Worm (Caenorhabditis elegans) whole organism, L2 larva: Measurements from ENCODE around the gene T12E12.6.
A peak's percentile ranks its signal among the peaks of the same experiment; 100 is the strongest.

Experiments
- C34F6.9 ChIP-seq: fragments of 150-350 bp; optimal IDR thresholded peaks from 2 replicates; lab custom pipeline; 2014; ENCODE audit warnings: missing biosample characterization, missing genetic modification characterization
- F13H6.1 ChIP-seq: sonication (generic microtip); optimal IDR thresholded peaks from 2 replicates; lab custom pipeline; 2016; ENCODE audit warnings: missing genetic modification characterization, missing compliant biosample characterization
- R02D3.7 ChIP-seq: fragments of 150-350 bp; optimal IDR thresholded peaks from 2 replicates; lab custom pipeline; 2014; ENCODE audit warnings: missing biosample characterization, missing genetic modification characterization
- Y55F3AM.14 ChIP-seq: fragments of 200-800 bp; sonication (Bioruptor generic); optimal IDR thresholded peaks from 2 replicates; lab custom pipeline; 2018; ENCODE audit warnings: mild to moderate bottlenecking, missing genetic modification characterization, missing compliant biosample characterization
- ZK546.5 ChIP-seq: sonication (generic microtip); optimal IDR thresholded peaks from 2 replicates; lab custom pipeline; 2017; ENCODE audit warnings: missing biosample characterization, missing genetic modification characterization
- alr-1 ChIP-seq: fragments of 150-350 bp; optimal IDR thresholded peaks from 2 replicates; lab custom pipeline; 2014; ENCODE audit warnings: missing biosample characterization, missing genetic modification characterization
- aly-2 ChIP-seq: fragments of 150-350 bp; optimal IDR thresholded peaks from 2 replicates; lab custom pipeline; 2014; ENCODE audit warnings: missing biosample characterization, missing genetic modification characterization
- ama-1 ChIP-seq: fragments of 150-350 bp; optimal IDR thresholded peaks from 2 replicates; lab custom pipeline; 2018; ENCODE audit warnings: inconsistent platforms
- blmp-1 ChIP-seq: sonication (generic microtip); optimal IDR thresholded peaks from 2 replicates; lab custom pipeline; 2017; ENCODE audit warnings: missing genetic modification characterization, mild to moderate bottlenecking, missing compliant biosample characterization, antibody characterized with exemption, moderate library complexity; ENCODE audit not compliant: insufficient read depth
- ceh-16 ChIP-seq: fragments of 150-350 bp; optimal IDR thresholded peaks from 2 replicates; lab custom pipeline; 2014; ENCODE audit warnings: missing biosample characterization, missing genetic modification characterization
- ceh-82 ChIP-seq: fragments of 150-350 bp; optimal IDR thresholded peaks from 2 replicates; lab custom pipeline; 2014; ENCODE audit warnings: missing biosample characterization, missing genetic modification characterization
- crh-2 ChIP-seq: sonication (generic microtip); optimal IDR thresholded peaks from 2 replicates; lab custom pipeline; 2017; ENCODE audit warnings: missing biosample characterization, missing genetic modification characterization
- dmd-4 ChIP-seq: sonication (generic microtip); optimal IDR thresholded peaks from 2 replicates; lab custom pipeline; 2017; ENCODE audit warnings: missing biosample characterization, missing genetic modification characterization
- egl-27 ChIP-seq: sonication (generic microtip); optimal IDR thresholded peaks from 3 replicates; lab custom pipeline; 2017; ENCODE audit warnings: missing biosample characterization, missing genetic modification reagents, missing genetic modification characterization
- elt-1 ChIP-seq: fragments of 150-350 bp; optimal IDR thresholded peaks from 2 replicates; lab custom pipeline; 2014; ENCODE audit warnings: missing biosample characterization, missing genetic modification characterization
- elt-3 ChIP-seq: sonication (generic microtip); optimal IDR thresholded peaks from 2 replicates; lab custom pipeline; 2017; ENCODE audit warnings: missing biosample characterization, missing genetic modification characterization
- fos-1 ChIP-seq: fragments of 150-350 bp; optimal IDR thresholded peaks from 2 replicates; lab custom pipeline; 2014; ENCODE audit warnings: missing biosample characterization, missing genetic modification characterization
- gmeb-1 ChIP-seq: fragments of 150-350 bp; optimal IDR thresholded peaks from 2 replicates; lab custom pipeline; 2014; ENCODE audit warnings: missing biosample characterization, missing genetic modification characterization
- lin-11 ChIP-seq: fragments of 150-350 bp; sonication (generic microtip); optimal IDR thresholded peaks from 2 replicates; lab custom pipeline; 2014; ENCODE audit warnings: missing biosample characterization, missing genetic modification characterization, inconsistent platforms, mixed read lengths
- lin-13 ChIP-seq: fragments of 150-350 bp; optimal IDR thresholded peaks from 2 replicates; lab custom pipeline; 2014; ENCODE audit warnings: missing biosample characterization, missing genetic modification reagents, missing genetic modification characterization
- lin-39 ChIP-seq: fragments of 150-350 bp; optimal IDR thresholded peaks from 2 replicates; lab custom pipeline; 2014; ENCODE audit warnings: missing biosample characterization, missing genetic modification reagents, missing genetic modification characterization
- lsy-2 ChIP-seq, 2 experiments: fragments of 150-350 bp in 1 of 2; sonication (generic microtip) in 1 of 2; optimal IDR thresholded peaks; 2 replicates each; lab custom pipeline; 2014 to 2017; ENCODE audit warnings: missing biosample characterization in 2 of 2, missing genetic modification characterization in 2 of 2
- mab-5 ChIP-seq: fragments of 150-350 bp; optimal IDR thresholded peaks from 2 replicates; lab custom pipeline; 2014; ENCODE audit warnings: missing biosample characterization, missing genetic modification characterization
- nhr-10 ChIP-seq: sonication (generic microtip); optimal IDR thresholded peaks from 2 replicates; lab custom pipeline; 2017; ENCODE audit warnings: missing biosample characterization, missing genetic modification characterization
- nhr-11 ChIP-seq: fragments of 150-350 bp; optimal IDR thresholded peaks from 2 replicates; lab custom pipeline; 2014; ENCODE audit warnings: missing biosample characterization, missing genetic modification characterization
- nhr-12 ChIP-seq: fragments of 150-350 bp; optimal IDR thresholded peaks from 2 replicates; lab custom pipeline; 2014; ENCODE audit warnings: missing biosample characterization, missing genetic modification characterization
- nhr-129 ChIP-seq: fragments of 150-350 bp; optimal IDR thresholded peaks from 2 replicates; lab custom pipeline; 2014; ENCODE audit warnings: missing biosample characterization, missing genetic modification characterization
- nhr-21 ChIP-seq: fragments of 150-350 bp; optimal IDR thresholded peaks from 2 replicates; lab custom pipeline; 2014; ENCODE audit warnings: missing biosample characterization, missing genetic modification characterization
- nhr-23 ChIP-seq: fragments of 150-350 bp; optimal IDR thresholded peaks from 2 replicates; lab custom pipeline; 2014; ENCODE audit warnings: missing biosample characterization, missing genetic modification reagents, missing genetic modification characterization
- nhr-237 ChIP-seq: fragments of 150-350 bp; optimal IDR thresholded peaks from 2 replicates; lab custom pipeline; 2014; ENCODE audit warnings: missing biosample characterization, missing genetic modification characterization
- nhr-25 ChIP-seq: fragments of 150-350 bp; sonication (generic microtip); optimal IDR thresholded peaks from 3 replicates; lab custom pipeline; 2014; ENCODE audit warnings: missing biosample characterization, missing genetic modification characterization
- nhr-6 ChIP-seq: fragments of 150-350 bp; optimal IDR thresholded peaks from 2 replicates; lab custom pipeline; 2014; ENCODE audit warnings: missing biosample characterization, missing genetic modification characterization
- nhr-77 ChIP-seq: fragments of 150-350 bp; optimal IDR thresholded peaks from 2 replicates; lab custom pipeline; 2014; ENCODE audit warnings: missing biosample characterization, missing genetic modification characterization
- peb-1 ChIP-seq: fragments of 150-350 bp; optimal IDR thresholded peaks from 2 replicates; lab custom pipeline; 2014; ENCODE audit warnings: missing biosample characterization, missing genetic modification characterization
- sem-4 ChIP-seq: fragments of 150-350 bp; optimal IDR thresholded peaks from 2 replicates; lab custom pipeline; 2014; ENCODE audit warnings: missing biosample characterization, missing genetic modification reagents, missing genetic modification characterization
- skn-1 ChIP-seq: sonication (generic microtip); optimal IDR thresholded peaks from 2 replicates; lab custom pipeline; 2017; ENCODE audit warnings: missing biosample characterization, missing genetic modification characterization
- sma-3 ChIP-seq: sonication (generic microtip); optimal IDR thresholded peaks from 2 replicates; lab custom pipeline; 2016; ENCODE audit warnings: missing genetic modification reagents, missing genetic modification characterization, missing compliant biosample characterization
- sma-9 ChIP-seq, 2 experiments: fragments of 150-350 bp in 1 of 2; sonication (generic microtip) in 1 of 2; optimal IDR thresholded peaks; 2 replicates each; lab custom pipeline; 2014 to 2016; ENCODE audit warnings: missing genetic modification characterization in 2 of 2, mild to moderate bottlenecking in 1 of 2, missing biosample characterization in 1 of 2, missing compliant biosample characterization in 1 of 2, missing genetic modification reagents in 1 of 2, moderate library complexity in 1 of 2
- snpc-4 ChIP-seq: fragments of 150-350 bp; optimal IDR thresholded peaks from 2 replicates; lab custom pipeline; 2014; ENCODE audit warnings: missing biosample characterization, missing genetic modification characterization
- unc-39 ChIP-seq: fragments of 150-350 bp; optimal IDR thresholded peaks from 2 replicates; lab custom pipeline; 2014; ENCODE audit warnings: missing biosample characterization, missing genetic modification characterization
- unc-55 ChIP-seq: fragments of 150-350 bp; sonication (generic microtip); optimal IDR thresholded peaks from 3 replicates; lab custom pipeline; 2014; ENCODE audit warnings: missing biosample characterization, missing genetic modification reagents, missing genetic modification characterization
- unc-62 ChIP-seq: fragments of 150-350 bp; optimal IDR thresholded peaks from 2 replicates; lab custom pipeline; 2014; ENCODE audit warnings: missing biosample characterization, missing genetic modification reagents, missing genetic modification characterization
- zag-1 ChIP-seq: fragments of 150-350 bp; optimal IDR thresholded peaks from 2 replicates; lab custom pipeline; 2014; ENCODE audit warnings: missing biosample characterization, missing genetic modification characterization
- ztf-1 ChIP-seq: fragments of 200-800 bp; sonication (Bioruptor generic); conservative IDR thresholded peaks from 2 replicates; pipeline ENCODE4 v1.3.6; 2022; ENCODE audit warnings: missing genetic modification characterization, missing compliant biosample characterization
- ztf-11 ChIP-seq: sonication (generic microtip); optimal IDR thresholded peaks from 2 replicates; lab custom pipeline; 2017; ENCODE audit warnings: missing biosample characterization, missing genetic modification characterization
- ztf-4 ChIP-seq: fragments of 150-350 bp; optimal IDR thresholded peaks from 2 replicates; lab custom pipeline; 2014; ENCODE audit warnings: missing biosample characterization, missing genetic modification characterization

The T12E12.6 gene

DNA sequence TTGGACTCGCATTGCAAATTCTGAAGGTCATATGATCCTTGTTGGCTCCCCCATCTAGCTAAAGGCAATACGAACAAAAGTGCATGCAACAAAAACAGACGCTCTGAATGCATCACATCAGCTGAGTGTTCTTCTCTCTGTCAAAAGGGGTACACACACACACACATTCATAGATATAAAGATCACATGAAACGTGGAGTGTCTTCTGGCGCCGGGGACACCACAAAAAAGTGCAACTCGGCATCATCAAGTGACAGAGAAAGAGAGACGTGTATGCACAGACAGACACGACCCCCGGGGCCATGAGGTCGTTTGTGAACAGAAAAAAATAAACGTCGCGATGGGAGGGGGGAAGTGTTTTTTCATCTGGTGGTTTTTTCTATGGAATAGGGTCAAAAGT is 33.4 kb upstream of the T12E12.6 start (continued):
- TF ChIP-seq ZK546.5 (tag; lab: Kevin White, UChicago) (no peak), unc-62 (GFP tag; lab: Kevin White, UChicago) (peak; percentile 54), R02D3.7 (no peak), ceh-16 (tag; lab: Kevin White, UChicago) (no peak), zag-1 (peak; percentile 85), nhr-25 (tag; lab: Kevin White, UChicago) (peak; percentile 67), nhr-11 (peak; percentile 31), skn-1 (no peak)

DNA sequence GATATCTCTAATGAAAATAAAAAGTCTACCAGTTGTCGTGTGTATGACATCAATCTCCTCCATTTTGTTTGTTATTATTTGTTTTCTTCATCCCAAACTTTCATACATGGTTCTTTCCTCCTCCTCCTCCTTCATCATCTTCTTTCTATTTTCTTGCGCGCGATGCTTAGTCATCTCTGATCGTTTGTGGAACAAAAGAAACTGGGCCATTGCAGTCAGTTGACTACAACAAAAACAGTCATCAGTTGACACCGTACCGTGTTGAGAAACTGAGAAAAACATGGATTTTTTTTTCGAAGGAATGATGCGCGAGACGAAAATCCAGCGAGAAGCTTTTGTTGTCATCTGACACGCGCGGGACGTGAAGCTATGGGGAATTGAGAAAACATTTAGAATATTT is 31.3 kb upstream of the T12E12.6 start:
- TF ChIP-seq sma-3 (GFP tag; lab: Kevin White, UChicago) = peak; percentile 38
- no peak for TF ChIP-seq ztf-11
- no peak for TF ChIP-seq nhr-10 (tag; lab: Kevin White, UChicago)
- TF ChIP-seq sma-9 (GFP tag; optimal IDR thresholded peaks at IDR 0.05; lab: Kevin White, UChicago) = no peak
- no peak for TF ChIP-seq sma-9 (tag; optimal IDR thresholded peaks at IDR 0.05; lab: Kevin White, UChicago)
- peak; percentile 19 for TF ChIP-seq sem-4 (tag; lab: Kevin White, UChicago)
- no peak for TF ChIP-seq blmp-1 (tag; lab: Kevin White, UChicago)
- no peak for TF ChIP-seq Y55F3AM.14 (GFP tag; lab: Kevin White, UChicago)
- TF ChIP-seq ZK546.5 (tag; lab: Kevin White, UChicago) = no peak
- peak; percentile 12 for TF ChIP-seq unc-55 (GFP tag; lab: Kevin White, UChicago)
- no peak for TF ChIP-seq aly-2 (tag; lab: Kevin White, UChicago)
- TF ChIP-seq nhr-129 (tag; lab: Kevin White, UChicago) = peak; percentile 19
- TF ChIP-seq C34F6.9 = no peak
- no peak for TF ChIP-seq egl-27 (tag; lab: Kevin White, UChicago)
- TF ChIP-seq fos-1 (tag; lab: Kevin White, UChicago) = peak; percentile 28
- no peak for TF ChIP-seq unc-39 (tag; lab: Kevin White, UChicago)
- no peak for TF ChIP-seq nhr-23
- no peak for TF ChIP-seq skn-1
- peak; percentile 2 for TF ChIP-seq nhr-21

DNA sequence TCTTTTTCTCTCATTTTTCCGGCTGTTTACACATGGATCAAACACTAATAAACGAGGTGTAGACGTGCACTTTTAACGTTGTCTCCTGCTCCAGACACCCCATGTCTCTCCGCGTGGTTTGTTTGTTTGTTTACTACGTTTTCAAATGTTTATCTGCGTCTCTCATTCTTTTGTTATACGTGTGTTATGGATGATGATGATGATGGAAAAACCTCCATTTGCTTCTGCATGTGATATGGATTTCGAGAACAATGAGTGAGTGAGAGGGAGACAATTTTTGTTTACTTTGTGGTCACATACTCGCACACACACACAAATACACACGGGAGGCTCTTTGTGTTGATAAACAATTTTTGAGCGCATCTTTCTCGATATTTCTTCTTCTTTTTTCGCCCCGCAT is 30.5 kb upstream of the T12E12.6 start:
- TF ChIP-seq peb-1 (tag; lab: Kevin White, UChicago) = no peak
- TF ChIP-seq nhr-77 = no peak
- TF ChIP-seq ztf-1 (GFP tag; lab: Robert Waterston, UW) = no peak
- TF ChIP-seq gmeb-1 (tag; lab: Kevin White, UChicago) = peak; percentile 5
- no peak for TF ChIP-seq nhr-12 (tag; lab: Kevin White, UChicago)
- TF ChIP-seq unc-39 (tag; lab: Kevin White, UChicago) = no peak
- peak; percentile 95 for TF ChIP-seq alr-1 (tag; lab: Kevin White, UChicago)
- peak; percentile 97 for TF ChIP-seq nhr-129 (tag; lab: Kevin White, UChicago)
- TF ChIP-seq elt-1 (tag; lab: Kevin White, UChicago) = no peak
- TF ChIP-seq nhr-23 = no peak
- peak; percentile 78 for TF ChIP-seq nhr-6 (tag; lab: Kevin White, UChicago)
- no peak for TF ChIP-seq elt-3 (tag; lab: Kevin White, UChicago)
- peak; percentile 81 for TF ChIP-seq ztf-4 (tag; lab: Kevin White, UChicago)
- no peak for TF ChIP-seq nhr-237
- no peak for TF ChIP-seq dmd-4 (tag; lab: Kevin White, UChicago)
- peak; percentile 97 for TF ChIP-seq F13H6.1 (tag; lab: Kevin White, UChicago)
- TF ChIP-seq lin-11 = peak; percentile 61
- no peak for TF ChIP-seq ceh-16 (tag; lab: Kevin White, UChicago)
- TF ChIP-seq Y55F3AM.14 (GFP tag; lab: Kevin White, UChicago) = peak; percentile 76
- peak; percentile 94 for TF ChIP-seq sma-9 (GFP tag; optimal IDR thresholded peaks at IDR 0.05; lab: Kevin White, UChicago)
- TF ChIP-seq sma-9 (tag; optimal IDR thresholded peaks at IDR 0.05; lab: Kevin White, UChicago) = no peak
- TF ChIP-seq ama-1 (lab: Kevin White, UChicago) = peak; percentile 32
- TF ChIP-seq C34F6.9 = peak; percentile 92
- peak; percentile 8 for TF ChIP-seq nhr-25 (tag; lab: Kevin White, UChicago)
- TF ChIP-seq nhr-11 = no peak
- TF ChIP-seq fos-1 (tag; lab: Kevin White, UChicago) = peak; percentile 41
- peak; percentile 88 for TF ChIP-seq egl-27 (tag; lab: Kevin White, UChicago)
- TF ChIP-seq unc-62 (GFP tag; lab: Kevin White, UChicago) = no peak
- no peak for TF ChIP-seq ZK546.5 (tag; lab: Kevin White, UChicago)
- TF ChIP-seq aly-2 (tag; lab: Kevin White, UChicago) = no peak
- no peak for TF ChIP-seq mab-5 (tag; lab: Kevin White, UChicago)
- peak; percentile 13 for TF ChIP-seq snpc-4 (tag; lab: Kevin White, UChicago)
- peak; percentile 77 for TF ChIP-seq nhr-21
- no peak for TF ChIP-seq R02D3.7
- no peak for TF ChIP-seq blmp-1 (tag; lab: Kevin White, UChicago)
- no peak for TF ChIP-seq lin-39 (tag; lab: Kevin White, UChicago)
- peak; percentile 70 for TF ChIP-seq zag-1
- TF ChIP-seq lin-13 (GFP tag; lab: Kevin White, UChicago) = no peak
- TF ChIP-seq ceh-82 = no peak
- TF ChIP-seq skn-1 = peak; percentile 75
- TF ChIP-seq unc-55 (GFP tag; lab: Kevin White, UChicago) = peak; percentile 74
- TF ChIP-seq sma-3 (GFP tag; lab: Kevin White, UChicago) = peak; percentile 51
- TF ChIP-seq nhr-10 (tag; lab: Kevin White, UChicago) = no peak
- TF ChIP-seq crh-2 (tag; lab: Kevin White, UChicago) = peak; percentile 92
- peak in 1 of 2 experiments; percentile 90 for TF ChIP-seq lsy-2 (tag; optimal IDR thresholded peaks at IDR 0.05; lab: Kevin White, UChicago)
